Worm (Caenorhabditis elegans) whole organism, young adult: Measurements from ENCODE around the gene T28C6.8.

Experiments
- B0261.1 ChIP-seq: sonication (generic microtip); optimal IDR thresholded peaks from 2 replicates; lab custom pipeline; 2016; ENCODE audit warnings: mild to moderate bottlenecking, missing genetic modification characterization, moderate library complexity, missing compliant biosample characterization
- C17E4.6 ChIP-seq: fragments of 200-800 bp; sonication (Bioruptor generic); IDR thresholded peaks from 2 replicates; pipeline ENCODE4 v1.3.6; 2022; ENCODE audit warnings: missing genetic modification reagents, missing genetic modification characterization, missing compliant biosample characterization
- Y95B8A.8 ChIP-seq: fragments of 200-800 bp; sonication (Bioruptor generic); IDR thresholded peaks from 2 replicates; pipeline ENCODE4 v1.3.6; 2022; ENCODE audit warnings: missing genetic modification reagents, missing genetic modification characterization, missing compliant biosample characterization
- egl-44 ChIP-seq: fragments of 200-800 bp; sonication (Bioruptor generic); IDR thresholded peaks from 2 replicates; pipeline ENCODE4 v1.3.6; 2022; ENCODE audit warnings: missing genetic modification reagents, missing genetic modification characterization, missing compliant biosample characterization
- madf-8 ChIP-seq: fragments of 200-800 bp; sonication (Bioruptor generic); conservative IDR thresholded peaks from 2 replicates; pipeline ENCODE4 v1.3.6; 2022; ENCODE audit warnings: missing genetic modification reagents, missing genetic modification characterization, missing compliant biosample characterization
- unc-130 ChIP-seq: sonication (generic microtip); optimal IDR thresholded peaks from 2 replicates; lab custom pipeline; 2016; ENCODE audit warnings: missing genetic modification reagents, missing genetic modification characterization, missing compliant biosample characterization

ce11 chrIV:8820041-8820440 is 10.5 kb downstream of the T28C6.8 start, which contains the start of gene T28C6.3:
- TF ChIP-seq madf-8 (GFP tag; lab: Robert Waterston, UW) (no peak), egl-44 (GFP tag; lab: Robert Waterston, UW) (no peak), Y95B8A.8 (GFP tag; lab: Robert Waterston, UW) (no peak), B0261.1 (tag; lab: Kevin White, UChicago) (no peak), unc-130 (GFP tag; lab: Kevin White, UChicago) (no peak), C17E4.6 (GFP tag; lab: Robert Waterston, UW) (no peak)
